Worm (Caenorhabditis elegans) whole organism, L4 larva: Measurements from ENCODE around the gene T10G3.1.

ENCODE experiments used
- ZK546.5 ChIP-seq, 2 experiments: sonication (generic microtip); optimal IDR thresholded peaks; 2 replicates each; lab custom pipeline; 2017; ENCODE audit warnings: missing biosample characterization in 2 of 2, missing genetic modification characterization in 2 of 2
- aha-1 ChIP-seq: fragments of 150-350 bp; peaks from one replicate; lab custom pipeline; 2014; ENCODE audit warnings: missing biosample characterization, missing genetic modification characterization
- ama-1 ChIP-seq: fragments of 150-350 bp; optimal IDR thresholded peaks from 2 replicates; lab custom pipeline; 2014; ENCODE audit warnings: inconsistent platforms, mixed read lengths
- ceh-20 ChIP-seq: fragments of 200-800 bp; sonication (Bioruptor generic); IDR thresholded peaks from 2 replicates; pipeline ENCODE4 v1.3.6; 2022; ENCODE audit warnings: missing genetic modification reagents, missing genetic modification characterization, missing compliant biosample characterization
- ctbp-1 ChIP-seq: fragments of 200-800 bp; sonication (Bioruptor generic); IDR thresholded peaks from 2 replicates; pipeline ENCODE4 v1.3.6; 2022; ENCODE audit warnings: missing genetic modification reagents, missing genetic modification characterization, missing compliant biosample characterization
- egl-27 ChIP-seq: sonication (generic microtip); optimal IDR thresholded peaks from 3 replicates; lab custom pipeline; 2017; ENCODE audit warnings: missing biosample characterization, missing genetic modification reagents, missing genetic modification characterization
- fos-1 ChIP-seq: fragments of 150-350 bp; optimal IDR thresholded peaks from 2 replicates; lab custom pipeline; 2014; ENCODE audit warnings: missing biosample characterization, missing genetic modification characterization
- lin-15B ChIP-seq: fragments of 150-350 bp; sonication (generic microtip); optimal IDR thresholded peaks from 3 replicates; lab custom pipeline; 2014; ENCODE audit warnings: missing biosample characterization, missing genetic modification characterization
- nhr-11 ChIP-seq: fragments of 150-350 bp; optimal IDR thresholded peaks from 2 replicates; lab custom pipeline; 2014; ENCODE audit warnings: missing biosample characterization, missing genetic modification characterization
- nhr-6 ChIP-seq: fragments of 150-350 bp; optimal IDR thresholded peaks from 2 replicates; lab custom pipeline; 2014; ENCODE audit warnings: missing biosample characterization, missing genetic modification characterization
- rbr-2 ChIP-seq: sonication (generic microtip); optimal IDR thresholded peaks from 2 replicates; lab custom pipeline; 2016; ENCODE audit warnings: missing genotype, missing genetic modification characterization, missing compliant biosample characterization
- skn-1 ChIP-seq: fragments of 150-350 bp; optimal IDR thresholded peaks from 2 replicates; lab custom pipeline; 2014; ENCODE audit warnings: missing biosample characterization, missing genetic modification characterization
- unc-39 ChIP-seq: sonication (generic microtip); optimal IDR thresholded peaks from 2 replicates; lab custom pipeline; 2017; ENCODE audit warnings: missing biosample characterization, missing genetic modification characterization

DNA sequence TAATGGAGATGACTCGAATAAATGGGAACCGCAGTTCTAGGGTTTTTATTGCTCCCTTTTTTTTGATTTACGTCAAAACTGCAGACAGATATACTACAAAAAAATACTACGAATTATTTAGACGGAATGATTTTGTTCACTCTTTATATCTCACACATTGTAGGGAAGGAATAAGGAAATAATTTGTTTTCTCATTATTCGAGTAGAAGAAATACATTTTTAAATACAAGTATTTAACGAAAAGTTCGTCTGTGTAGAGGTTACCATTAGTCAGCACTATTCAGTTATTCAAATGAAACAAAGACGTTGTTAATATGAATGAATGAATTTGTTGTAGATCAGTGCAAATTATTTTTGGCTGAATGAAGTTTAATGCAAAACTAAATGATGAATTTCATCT is 46.7 kb downstream of the T10G3.1 start, which contains the start of gene srd-18:
- no peak for TF ChIP-seq rbr-2
- no peak for TF ChIP-seq egl-27 (tag; lab: Kevin White, UChicago)
- no peak for TF ChIP-seq ZK546.5 (tag; optimal IDR thresholded peaks at IDR 0.05; lab: Kevin White, UChicago)
- TF ChIP-seq nhr-11 (tag; lab: Kevin White, UChicago): no peak
- no peak for TF ChIP-seq fos-1
- no peak for TF ChIP-seq nhr-6
- TF ChIP-seq skn-1 (tag; lab: Kevin White, UChicago): no peak
- TF ChIP-seq unc-39: no peak
- TF ChIP-seq ama-1 (lab: Kevin White, UChicago): no peak
- no peak for TF ChIP-seq lin-15B (tag; lab: Kevin White, UChicago)
- no peak for TF ChIP-seq ctbp-1 (GFP tag; lab: Robert Waterston, UW)
- TF ChIP-seq aha-1 (tag; lab: Kevin White, UChicago): no peak
- TF ChIP-seq ceh-20: no peak
